Fruit fly (Drosophila melanogaster): Measurements from ENCODE around the gene Spag1.

Gene Spag1

DNA sequence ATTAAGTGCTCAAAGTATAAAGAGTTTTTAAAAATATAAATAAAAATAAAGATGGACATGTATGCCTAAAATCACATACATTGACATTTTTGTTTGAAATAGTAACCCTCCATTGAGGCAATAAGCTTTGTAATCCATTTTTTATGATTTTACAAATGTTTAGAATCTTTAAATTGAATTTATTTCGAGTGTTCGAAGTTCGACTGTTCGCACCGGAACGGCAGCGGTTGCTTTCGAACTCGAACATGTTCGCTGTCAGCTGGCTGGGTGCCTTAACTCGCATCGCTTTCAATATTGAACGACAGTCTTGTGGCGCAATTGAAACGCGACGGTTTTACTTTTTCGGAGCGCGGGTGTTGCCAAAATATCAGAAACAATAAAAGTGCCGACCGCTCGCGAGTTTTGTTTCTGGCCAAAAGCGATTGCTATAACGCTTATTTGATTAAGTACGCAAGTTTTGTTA, 32.1 kb upstream of the Spag1 start, which contains the start of gene CG46339 (continued):
- TF ChIP-seq ems (GFP tag; optimal IDR thresholded peaks at IDR 0.05) (peak; percentile 12), CG11695 (GFP tag; IDR thresholded peaks at IDR 0.05) (peak; percentile 46; the same call in 2 of the 3 replicates), fd102C (GFP tag; optimal IDR thresholded peaks at IDR 0.05) (no peak), Sox102F (GFP tag; optimal IDR thresholded peaks at IDR 0.05) (peak; percentile 8), Mrtf (GFP tag; IDR thresholded peaks at IDR 0.05) (no peak), lbe (GFP tag; optimal IDR thresholded peaks at IDR 0.05) (peak; percentile 74), dmrt11E (tag; optimal IDR thresholded peaks at IDR 0.05) (peak; percentile 18), ash1 (GFP tag; optimal IDR thresholded peaks at IDR 0.05) (peak; percentile 79), Ets97D (GFP tag; optimal IDR thresholded peaks at IDR 0.05) (peak; percentile 23), ERR (GFP tag; optimal IDR thresholded peaks at IDR 0.05) (no peak), CG1233 (GFP tag; optimal IDR thresholded peaks at IDR 0.05) (peak; percentile 26), lmd (GFP tag; IDR thresholded peaks at IDR 0.05) (peak; percentile 36), Dll (GFP tag; IDR thresholded peaks at IDR 0.05; ENCODE audit: partially characterized antibody) (0 out of 4 replicates have a peak, but pooled peaks have one; percentile 37), CG17359 (tag; optimal IDR thresholded peaks at IDR 0.05) (peak; percentile 64), hkb (optimal IDR thresholded peaks at IDR 0.05) (no peak), hkb (GFP tag; IDR thresholded peaks at IDR 0.05) (peak; percentile 57), Blimp-1 (GFP tag; optimal IDR thresholded peaks at IDR 0.05) (peak; percentile 61), wek (GFP tag; optimal IDR thresholded peaks at IDR 0.05) (peak; percentile 38), vvl (GFP tag; IDR thresholded peaks at IDR 0.05) (peak; percentile 82; the same call in 1 of the 2 replicates), H15 (GFP tag; IDR thresholded peaks at IDR 0.05) (no peak), Lhr (GFP tag; optimal IDR thresholded peaks at IDR 0.05) (no peak), CHES-1-like (GFP tag; optimal IDR thresholded peaks at IDR 0.05) (peak; percentile 60), zfh2 (GFP tag; optimal IDR thresholded peaks at IDR 0.05) (no peak), chinmo (GFP tag; IDR thresholded peaks at IDR 0.05; ENCODE audit: partially characterized antibody) (peak; percentile 91; the same call in 2 of the 4 replicates), CG10209 (GFP tag; optimal IDR thresholded peaks at IDR 0.05) (no peak), ranshi (GFP tag; IDR thresholded peaks at IDR 0.05) (0 out of 2 replicates have a peak, but pooled peaks have one; percentile 15), onecut (GFP tag; IDR thresholded peaks at IDR 0.05) (peak; percentile 61), MTF-1 (GFP tag; optimal IDR thresholded peaks at IDR 0.05; ENCODE audit: borderline replicate concordance) (peak; percentile 72), dmrt99B (tag; optimal IDR thresholded peaks at IDR 0.05) (peak; percentile 60), unc-4 (GFP tag; IDR thresholded peaks at IDR 0.05; ENCODE audit: partially characterized antibody) (0 out of 2 replicates have a peak, but pooled peaks have one; percentile 32), HLHmδ (GFP tag; optimal IDR thresholded peaks at IDR 0.05) (peak; percentile 84), ato (GFP tag; IDR thresholded peaks at IDR 0.05; ENCODE audit: partially characterized antibody) (peak; percentile 35; the same call in 1 of the 2 replicates), CG11398 (GFP tag; optimal IDR thresholded peaks at IDR 0.05) (peak; percentile 18), peb (GFP tag; IDR thresholded peaks at IDR 0.05) (no peak), CG10543 (GFP tag; optimal IDR thresholded peaks at IDR 0.05) (peak; percentile 86), CG13624 (GFP tag; optimal IDR thresholded peaks at IDR 0.05) (peak; percentile 11), sob (GFP tag; IDR thresholded peaks at IDR 0.05) (peak; percentile 79), ci (GFP tag; IDR thresholded peaks at IDR 0.05) (peak; percentile 91), CG17802 (tag; optimal IDR thresholded peaks at IDR 0.05) (no peak), HmgZ (tag; optimal IDR thresholded peaks at IDR 0.05) (peak; percentile 85), cas (GFP tag; IDR thresholded peaks at IDR 0.05) (0 out of 2 replicates have a peak, but pooled peaks have one; percentile 36), CG1603 (tag; optimal IDR thresholded peaks at IDR 0.05) (peak; percentile 16), zen (tag; optimal IDR thresholded peaks at IDR 0.05) (peak; percentile 18), gcm (GFP tag; optimal IDR thresholded peaks at IDR 0.05) (peak; percentile 24), dysf (GFP tag; IDR thresholded peaks at IDR 0.05) (peak; percentile 56; the same call in 2 of the 3 replicates), trem (tag; optimal IDR thresholded peaks at IDR 0.05) (peak; percentile 44), gce (GFP tag; IDR thresholded peaks at IDR 0.05) (0 out of 3 replicates have a peak, but pooled peaks have one; percentile 48), Camta (GFP tag; optimal IDR thresholded peaks at IDR 0.05) (no peak), nom (GFP tag; optimal IDR thresholded peaks at IDR 0.05) (peak; percentile 68)
